Worm (Caenorhabditis elegans) whole organism, late embryonic: Measurements from ENCODE around the gene F08D12.2.

Experiments used
- ceh-30 ChIP-seq: fragments of 150-350 bp; optimal IDR thresholded peaks from 2 replicates; lab custom pipeline; 2014; ENCODE audit warnings: missing biosample characterization, missing genetic modification characterization
- fkh-6 ChIP-seq: sonication (generic microtip); optimal IDR thresholded peaks from 2 replicates; lab custom pipeline; 2016; ENCODE audit warnings: missing genetic modification characterization, missing compliant biosample characterization
- hlh-30 ChIP-seq: sonication (generic microtip); optimal IDR thresholded peaks from 2 replicates; lab custom pipeline; 2017; ENCODE audit warnings: antibody characterized with exemption, missing genetic modification characterization, missing compliant biosample characterization; ENCODE audit not compliant: insufficient read depth

F08D12.2 gene

DNA sequence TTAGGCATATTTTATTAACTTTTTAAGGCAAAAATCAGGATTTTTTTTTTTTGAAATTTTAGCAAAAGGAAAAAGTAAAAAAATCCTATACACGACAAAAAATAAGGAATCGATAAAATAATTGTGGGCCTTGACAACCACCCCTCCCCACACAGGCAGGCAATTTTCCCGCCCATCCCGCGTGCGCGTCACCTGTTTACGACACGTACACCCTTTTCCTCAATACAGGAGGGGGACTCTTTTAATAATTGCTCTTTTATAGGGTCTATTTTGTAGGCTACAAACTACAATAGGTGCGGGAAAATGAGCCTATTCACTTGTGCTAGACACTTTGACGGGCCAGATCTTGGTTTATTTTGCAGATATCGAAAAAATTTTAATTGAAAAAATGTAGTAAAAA lies 51.1 kb downstream of the F08D12.2 start:
- TF ChIP-seq ceh-30 (tag; lab: Kevin White, UChicago) (peak; percentile 26), hlh-30 (peak; percentile 57), fkh-6 (tag; lab: Kevin White, UChicago) (no peak)
